Worm (Caenorhabditis elegans) whole organism, L3 larva: ENCODE measurements around the gene Y51H7C.12.

Experiments
- ceh-16 ChIP-seq: sonication (generic microtip); optimal IDR thresholded peaks from 2 replicates; lab custom pipeline; 2017; ENCODE audit warnings: missing biosample characterization, missing genetic modification characterization
- nhr-11 ChIP-seq: fragments of 150-350 bp; optimal IDR thresholded peaks from 2 replicates; lab custom pipeline; 2014; ENCODE audit warnings: missing biosample characterization, missing genetic modification characterization

- TF ChIP-seq ceh-16 (tag; lab: Kevin White, UChicago) (no peak), nhr-11 (tag; lab: Kevin White, UChicago) (no peak)
These were observed 35.2 kb downstream of the Y51H7C.12 start, which contains the start of gene Y51H7C.9 for ce11 chrII:1411372-1411771.
